Fruit fly (Drosophila melanogaster) whole organism, embryonic: ENCODE data around the gene Polr2D.

Source experiments
- CG12236 ChIP-seq: fragments of 200-800 bp; sonication (Bioruptor generic); optimal IDR thresholded peaks from 2 replicates; lab custom pipeline; 2016; ENCODE audit warnings: missing biosample characterization, missing genetic modification characterization
- CG17568 ChIP-seq: fragments of 200-800 bp; sonication (Bioruptor generic); optimal IDR thresholded peaks from 2 replicates; lab custom pipeline; 2018; ENCODE audit warnings: missing biosample characterization, mild to moderate bottlenecking, missing genetic modification characterization, moderate library complexity
- CG17802 ChIP-seq: fragments of 200-800 bp; sonication (Bioruptor generic); optimal IDR thresholded peaks from 2 replicates; lab custom pipeline; 2018; ENCODE audit warnings: missing biosample characterization, mild to moderate bottlenecking, missing genetic modification characterization, moderate library complexity
- CG17829 ChIP-seq: fragments of 200-800 bp; optimal IDR thresholded peaks from 2 replicates; lab custom pipeline; 2019; ENCODE audit warnings: missing biosample characterization, mild to moderate bottlenecking, missing genetic modification characterization, moderate library complexity
- CG4730 ChIP-seq: fragments of 200-800 bp; sonication (Bioruptor generic); IDR thresholded peaks from 2 replicates; pipeline ENCODE4 v1.3.6; 2022; ENCODE audit warnings: missing biosample characterization, missing genetic modification characterization
- CG6765 ChIP-seq: fragments of 200-800 bp; sonication (Bioruptor generic); optimal IDR thresholded peaks from 3 replicates; lab custom pipeline; 2017; ENCODE audit warnings: missing biosample characterization, mild to moderate bottlenecking, missing genetic modification characterization
- CG6854 ChIP-seq: fragments of 200-800 bp; sonication (Bioruptor generic); optimal IDR thresholded peaks from 3 replicates; lab custom pipeline; 2017; ENCODE audit warnings: missing biosample characterization, mild to moderate bottlenecking, missing genetic modification characterization
- CG8765 ChIP-seq: fragments of 200-800 bp; sonication (Bioruptor generic); IDR thresholded peaks from 2 replicates; pipeline ENCODE4 v1.3.6; 2022; ENCODE audit warnings: missing biosample characterization, missing genetic modification characterization
- CG9609 ChIP-seq: fragments of 200-800 bp; sonication (Bioruptor generic); optimal IDR thresholded peaks from 3 replicates; lab custom pipeline; 2016; ENCODE audit warnings: missing biosample characterization, missing genetic modification characterization
- Drgx ChIP-seq: fragments of 200-800 bp; sonication (Bioruptor generic); IDR thresholded peaks from 2 replicates; pipeline ENCODE4 v1.3.6; 2022; ENCODE audit warnings: missing biosample characterization, missing genetic modification characterization
- chif ChIP-seq, 2 experiments: fragments of 200-800 bp; sonication (Bioruptor generic); optimal IDR thresholded peaks; 3 replicates each; lab custom pipeline; 2016; ENCODE audit warnings: missing biosample characterization in 2 of 2, missing genetic modification characterization in 2 of 2
- onecut ChIP-seq: fragments of 200-800 bp; sonication (Bioruptor generic); IDR thresholded peaks from 2 replicates; pipeline ENCODE4 v1.3.6; 2022; ENCODE audit warnings: missing biosample characterization, missing genetic modification characterization
- pzg ChIP-seq: fragments of 200-800 bp; sonication (Bioruptor generic); optimal IDR thresholded peaks from 3 replicates; lab custom pipeline; 2018; ENCODE audit warnings: missing biosample characterization, mild to moderate bottlenecking, missing genetic modification characterization, moderate library complexity

DNA sequence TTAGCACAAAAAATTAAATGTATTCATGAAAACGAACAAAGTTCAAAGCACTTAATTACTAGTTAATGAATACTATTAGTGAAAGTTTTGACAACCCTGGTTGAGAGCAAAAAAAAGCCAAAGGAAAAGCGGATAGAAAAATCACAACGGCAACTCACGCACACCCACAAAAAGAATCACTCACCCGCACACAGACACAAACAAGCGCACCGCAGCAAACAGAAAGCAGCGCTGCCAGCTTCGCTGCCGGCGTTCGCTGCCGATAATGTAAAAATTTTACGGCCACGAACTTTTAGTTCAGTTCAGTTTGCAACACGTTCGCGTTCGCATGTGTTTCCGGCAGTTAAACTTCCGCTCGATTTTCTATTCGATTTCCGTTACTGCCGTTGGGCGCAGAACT lies 12.2 kb upstream of the Polr2D start, which contains the start of gene CG18599:
- TF ChIP-seq CG9609 (GFP tag; lab: Kevin White, UChicago) (no peak), CG12236 (no peak), Drgx (no peak), CG17829 (tag; lab: Kevin White, UChicago) (no peak), CG4730 (GFP tag; lab: Robert Waterston, UW) (no peak), CG6765 (GFP tag; lab: Kevin White, UChicago) (no peak), pzg (GFP tag; lab: Kevin White, UChicago) (no peak), CG8765 (GFP tag; lab: Robert Waterston, UW) (no peak), chif (GFP tag; optimal IDR thresholded peaks at IDR 0.05; lab: Kevin White, UChicago) (no peak), CG6854 (GFP tag; lab: Kevin White, UChicago) (no peak), CG17568 (GFP tag; lab: Kevin White, UChicago) (no peak), onecut (GFP tag; lab: Robert Waterston, UW) (no peak), CG17802 (tag; lab: Kevin White, UChicago) (no peak)
